Worm (Caenorhabditis elegans) whole organism, mixed stage, embryonic: ENCODE measurements around the gene byn-1.

Experiments used
- lsy-2 ChIP-seq: fragments of 150-350 bp; optimal IDR thresholded peaks from 2 replicates; lab custom pipeline; 2014; ENCODE audit warnings: missing biosample characterization, missing genetic modification characterization
- pha-4 ChIP-seq: fragments of 150-350 bp; optimal IDR thresholded peaks from 2 replicates; lab custom pipeline; 2018; ENCODE audit warnings: missing biosample characterization, missing genetic modification reagents, missing genetic modification characterization
- snpc-4 ChIP-seq: fragments of 150-350 bp; optimal IDR thresholded peaks from 2 replicates; lab custom pipeline; 2014; ENCODE audit warnings: missing biosample characterization, missing genetic modification characterization
- unc-39 ChIP-seq: fragments of 150-350 bp; optimal IDR thresholded peaks from 2 replicates; lab custom pipeline; 2014; ENCODE audit warnings: missing biosample characterization, missing genetic modification characterization
- unc-62 ChIP-seq: fragments of 150-350 bp; optimal IDR thresholded peaks from 2 replicates; lab custom pipeline; 2014; ENCODE audit warnings: missing biosample characterization, missing genetic modification reagents, missing genetic modification characterization
- ztf-11 ChIP-seq: fragments of 150-350 bp; optimal IDR thresholded peaks from 2 replicates; lab custom pipeline; 2014; ENCODE audit warnings: missing biosample characterization, missing genetic modification characterization

ce11 chrIII:6885889-6886288 is 45.9 kb upstream of the byn-1 start:
- TF ChIP-seq unc-62 (no peak), snpc-4 (tag; lab: Kevin White, UChicago) (no peak), unc-39 (tag; lab: Kevin White, UChicago) (no peak), pha-4 (tag; lab: Kevin White, UChicago) (no peak), lsy-2 (tag; lab: Kevin White, UChicago) (no peak), ztf-11 (tag; lab: Kevin White, UChicago) (no peak)
